Fruit fly (Drosophila melanogaster) whole organism, embryonic: ENCODE results near the gene BRWD3.

Experiments
- Asciz ChIP-seq: fragments of 200-800 bp; sonication (Bioruptor generic); optimal IDR thresholded peaks from 2 replicates; lab custom pipeline; 2017; ENCODE audit warnings: missing biosample characterization, mild to moderate bottlenecking, missing genetic modification characterization, missing genetic modification reagents
- CG10543 ChIP-seq: fragments of 200-800 bp; sonication (Bioruptor generic); optimal IDR thresholded peaks from 3 replicates; lab custom pipeline; 2017; ENCODE audit warnings: missing biosample characterization, mild to moderate bottlenecking, missing genetic modification characterization, moderate library complexity
- CG12391 ChIP-seq: fragments of 200-800 bp; sonication (Bioruptor generic); optimal IDR thresholded peaks from 3 replicates; lab custom pipeline; 2018; ENCODE audit warnings: missing biosample characterization, mild to moderate bottlenecking, missing genetic modification characterization, moderate library complexity
- CG13123 ChIP-seq: fragments of 200-800 bp; sonication (Bioruptor generic); optimal IDR thresholded peaks from 2 replicates; lab custom pipeline; 2016; ENCODE audit warnings: missing biosample characterization, missing genetic modification characterization
- CG13296 ChIP-seq: fragments of 200-800 bp; sonication (Bioruptor generic); optimal IDR thresholded peaks from 3 replicates; lab custom pipeline; 2018; ENCODE audit warnings: missing biosample characterization, mild to moderate bottlenecking, missing genetic modification characterization
- CG13424 ChIP-seq: fragments of 200-800 bp; sonication (Bioruptor generic); optimal IDR thresholded peaks from 2 replicates; lab custom pipeline; 2019; ENCODE audit warnings: missing biosample characterization, mild to moderate bottlenecking, missing genetic modification characterization, moderate library complexity
- CG13624 ChIP-seq: fragments of 200-800 bp; sonication (Bioruptor generic); optimal IDR thresholded peaks from 2 replicates; lab custom pipeline; 2016; ENCODE audit warnings: missing biosample characterization, missing genetic modification characterization
- CG14014 ChIP-seq: fragments of 200-800 bp; sonication (Bioruptor generic); IDR thresholded peaks from 2 replicates; pipeline ENCODE4 v1.3.6; 2022; ENCODE audit warnings: missing biosample characterization, missing genetic modification characterization
- CG15011 ChIP-seq: fragments of 200-800 bp; sonication (Bioruptor generic); optimal IDR thresholded peaks from 3 replicates; lab custom pipeline; 2018; ENCODE audit warnings: missing biosample characterization, mild to moderate bottlenecking, missing genetic modification characterization
- CG1529 ChIP-seq: fragments of 200-800 bp; sonication (Bioruptor generic); optimal IDR thresholded peaks from 3 replicates; lab custom pipeline; 2018; ENCODE audit warnings: missing biosample characterization, missing genetic modification characterization
- CG17361 ChIP-seq: fragments of 200-800 bp; sonication (Bioruptor generic); IDR thresholded peaks from 3 replicates; pipeline ENCODE4 v1.3.6; 2022; ENCODE audit warnings: missing biosample characterization, missing genetic modification characterization
- CG17612 ChIP-seq: fragments of 200-800 bp; sonication (Bioruptor generic); IDR thresholded peaks from 2 replicates; pipeline ENCODE4 v1.3.6; 2022; ENCODE audit warnings: missing biosample characterization, missing genetic modification characterization
- CG2875 ChIP-seq: fragments of 200-800 bp; sonication (Bioruptor generic); optimal IDR thresholded peaks from 2 replicates; lab custom pipeline; 2017; ENCODE audit warnings: missing biosample characterization, mild to moderate bottlenecking, missing genetic modification characterization, missing genetic modification reagents
- CG34422 ChIP-seq: fragments of 200-800 bp; sonication (Bioruptor generic); IDR thresholded peaks from 3 replicates; pipeline ENCODE4 v1.3.6; 2022; ENCODE audit warnings: missing biosample characterization, missing genetic modification characterization
- CG6254 ChIP-seq: fragments of 200-800 bp; sonication (Bioruptor generic); optimal IDR thresholded peaks from 3 replicates; lab custom pipeline; 2017; ENCODE audit warnings: mild to moderate bottlenecking, missing biosample characterization, missing genetic modification reagents, missing genetic modification characterization
- CG8478 ChIP-seq: fragments of >200 bp; optimal IDR thresholded peaks from 2 replicates; lab custom pipeline; 2018
- CG9797 ChIP-seq: fragments of 200-800 bp; sonication (Bioruptor generic); optimal IDR thresholded peaks from 3 replicates; lab custom pipeline; 2018; ENCODE audit warnings: missing biosample characterization, mild to moderate bottlenecking, missing genetic modification characterization
- CG9876 ChIP-seq: fragments of 200-800 bp; sonication (Bioruptor generic); optimal IDR thresholded peaks from 2 replicates; lab custom pipeline; 2016; ENCODE audit warnings: missing biosample characterization, missing genetic modification characterization
- Dek ChIP-seq: fragments of 200-800 bp; sonication (Bioruptor generic); optimal IDR thresholded peaks from 3 replicates; lab custom pipeline; 2019; ENCODE audit warnings: missing biosample characterization, mild to moderate bottlenecking, missing genetic modification characterization, moderate library complexity
- Dp ChIP-seq: fragments of 200-800 bp; sonication (Bioruptor generic); optimal IDR thresholded peaks from 2 replicates; lab custom pipeline; 2018; ENCODE audit warnings: missing biosample characterization, mild to moderate bottlenecking, missing genetic modification characterization, moderate library complexity
- Fer2 ChIP-seq: fragments of 200-800 bp; sonication (Bioruptor generic); optimal IDR thresholded peaks from 2 replicates; lab custom pipeline; 2018; ENCODE audit warnings: missing biosample characterization, mild to moderate bottlenecking, missing genetic modification characterization, moderate library complexity
- H15 ChIP-seq: fragments of 200-800 bp; sonication (Bioruptor generic); IDR thresholded peaks from 3 replicates; pipeline ENCODE4 v1.3.6; 2022; ENCODE audit warnings: missing biosample characterization, missing genetic modification characterization
- HLHmδ ChIP-seq: fragments of 200-800 bp; sonication (Bioruptor generic); optimal IDR thresholded peaks from 2 replicates; lab custom pipeline; 2018; ENCODE audit warnings: missing biosample characterization, mild to moderate bottlenecking, missing genetic modification characterization, moderate library complexity
- Mad ChIP-seq: fragments of 200-800 bp; sonication (Bioruptor generic); optimal IDR thresholded peaks from 2 replicates; lab custom pipeline; 2016; ENCODE audit warnings: missing biosample characterization, missing genetic modification characterization
- Max ChIP-seq: fragments of 200-800 bp; sonication (Bioruptor generic); optimal IDR thresholded peaks from 2 replicates; lab custom pipeline; 2016; ENCODE audit warnings: missing biosample characterization, mild to moderate bottlenecking, missing genetic modification characterization
- Meics ChIP-seq: fragments of 200-800 bp; sonication (Bioruptor generic); optimal IDR thresholded peaks from 2 replicates; lab custom pipeline; 2017; ENCODE audit warnings: missing biosample characterization, mild to moderate bottlenecking, missing genetic modification characterization
- Nf-YA ChIP-seq: fragments of 200-800 bp; sonication (Bioruptor generic); IDR thresholded peaks from 2 replicates; pipeline ENCODE4 v1.3.6; 2022; ENCODE audit warnings: missing biosample characterization, missing genetic modification characterization
- Nf-YC ChIP-seq: fragments of 200-800 bp; optimal IDR thresholded peaks from 3 replicates; lab custom pipeline; 2019; ENCODE audit warnings: missing biosample characterization, mild to moderate bottlenecking, missing genetic modification characterization, moderate library complexity
- PHDP ChIP-seq: fragments of 200-800 bp; sonication (Bioruptor generic); optimal IDR thresholded peaks from 3 replicates; lab custom pipeline; 2018; ENCODE audit warnings: missing biosample characterization, mild to moderate bottlenecking, missing genetic modification characterization, moderate library complexity
- Rfx ChIP-seq: fragments of 200-800 bp; sonication (Bioruptor generic); IDR thresholded peaks from 2 replicates; pipeline ENCODE4 v1.3.6; 2022; ENCODE audit warnings: missing biosample characterization, missing genetic modification characterization
- ap ChIP-seq: fragments of 200-800 bp; sonication (Bioruptor generic); IDR thresholded peaks from 2 replicates; pipeline ENCODE4 v1.3.6; 2022; ENCODE audit warnings: missing biosample characterization, missing genetic modification characterization
- bigmax ChIP-seq: fragments of 200-800 bp; sonication (Bioruptor generic); optimal IDR thresholded peaks from 2 replicates; lab custom pipeline; 2018; ENCODE audit warnings: missing biosample characterization, mild to moderate bottlenecking, missing genetic modification characterization
- btn ChIP-seq: fragments of 200-800 bp; sonication (Bioruptor generic); optimal IDR thresholded peaks from 2 replicates; lab custom pipeline; 2016; ENCODE audit warnings: missing biosample characterization, missing genetic modification characterization
- chinmo ChIP-seq: fragments of 200-800 bp; sonication (Bioruptor generic); IDR thresholded peaks from 4 replicates; pipeline ENCODE4 v1.3.6; 2022; ENCODE audit warnings: missing biosample characterization, missing genetic modification characterization; ENCODE audit not compliant: partially characterized antibody
- fu2 ChIP-seq: fragments of 200-800 bp; sonication (Bioruptor generic); optimal IDR thresholded peaks from 2 replicates; lab custom pipeline; 2016; ENCODE audit warnings: missing biosample characterization, missing genetic modification characterization
- gcm2 ChIP-seq: fragments of 200-800 bp; sonication (Bioruptor generic); optimal IDR thresholded peaks from 2 replicates; lab custom pipeline; 2016; ENCODE audit warnings: missing biosample characterization, missing genetic modification characterization
- lola ChIP-seq, 3 experiments: fragments of >200 bp in 2 of 3; fragments of 200-800 bp in 1 of 3; sonication (Bioruptor generic) in 1 of 3; optimal IDR thresholded peaks; 2 replicates each; lab custom pipeline; 2017 to 2019; ENCODE audit warnings: missing biosample characterization in 3 of 3, missing genetic modification characterization in 3 of 3, mild to moderate bottlenecking in 1 of 3, moderate library complexity in 1 of 3
- pfk ChIP-seq: fragments of 200-800 bp; sonication (Bioruptor generic); optimal IDR thresholded peaks from 2 replicates; lab custom pipeline; 2018; ENCODE audit warnings: missing biosample characterization, mild to moderate bottlenecking, missing genetic modification characterization, moderate library complexity
- psq ChIP-seq: fragments of 200-800 bp; sonication (Bioruptor generic); optimal IDR thresholded peaks from 2 replicates; lab custom pipeline; 2017; ENCODE audit warnings: missing biosample characterization, missing genetic modification characterization
- repo ChIP-seq: fragments of 200-800 bp; sonication (Bioruptor generic); optimal IDR thresholded peaks from 2 replicates; lab custom pipeline; 2016; ENCODE audit warnings: missing biosample characterization, missing genetic modification characterization
- sc ChIP-seq, 3 experiments: fragments of >200 bp in 2 of 3; fragments of 200-800 bp in 1 of 3; sonication (Bioruptor generic) in 1 of 3; optimal IDR thresholded peaks; 2 replicates in 2 of 3; 3 replicates in 1 of 3; lab custom pipeline; 2017; ENCODE audit warnings: mild to moderate bottlenecking in 1 of 3, missing biosample characterization in 1 of 3, missing genetic modification characterization in 1 of 3, missing genetic modification reagents in 1 of 3
- sd ChIP-seq: fragments of 200-800 bp; sonication (Bioruptor generic); optimal IDR thresholded peaks from 3 replicates; lab custom pipeline; 2018; ENCODE audit warnings: missing biosample characterization, mild to moderate bottlenecking, missing genetic modification characterization, moderate library complexity
- trh ChIP-seq: fragments of 200-800 bp; sonication (Bioruptor generic); optimal IDR thresholded peaks from 2 replicates; lab custom pipeline; 2016; ENCODE audit warnings: missing biosample characterization, missing genetic modification characterization
- unpg ChIP-seq: fragments of 200-800 bp; sonication (Bioruptor generic); optimal IDR thresholded peaks from 3 replicates; lab custom pipeline; 2018; ENCODE audit warnings: missing biosample characterization, mild to moderate bottlenecking, missing genetic modification characterization, moderate library complexity
- zen ChIP-seq: fragments of 200-800 bp; sonication (Bioruptor generic); optimal IDR thresholded peaks from 3 replicates; lab custom pipeline; 2018; ENCODE audit warnings: missing biosample characterization, mild to moderate bottlenecking, missing genetic modification characterization, moderate library complexity

The BRWD3 gene

dm6 chr3R:24298534-24298936, 20.3 kb upstream of the BRWD3 start (continued):
- peak; percentile 24 for TF ChIP-seq sd (tag; lab: Kevin White, UChicago)
- no peak for TF ChIP-seq CG13123
- peak; percentile 62; the same call in 1 of the 4 replicates for TF ChIP-seq chinmo (GFP tag; lab: Robert Waterston, UW)
- no peak for TF ChIP-seq H15 (GFP tag; lab: Robert Waterston, UW)
- TF ChIP-seq Meics (GFP tag; lab: Kevin White, UChicago) = peak; percentile 29
- peak; percentile 8 for TF ChIP-seq CG13424 (tag; lab: Kevin White, UChicago)
- TF ChIP-seq fu2 = no peak
- no peak for TF ChIP-seq Mad
- no peak for TF ChIP-seq Dp
- TF ChIP-seq CG8478 (lab: Kevin White, UChicago) = no peak
- TF ChIP-seq CG17361 (GFP tag; lab: Robert Waterston, UW) = peak; percentile 31; the same call in 1 of the 3 replicates
- TF ChIP-seq Asciz (GFP tag; lab: Kevin White, UChicago) = peak; percentile 54
- TF ChIP-seq pfk (GFP tag; lab: Kevin White, UChicago) = no peak
- no peak for TF ChIP-seq Rfx (GFP tag; lab: Robert Waterston, UW)
- TF ChIP-seq CG14014 (GFP tag; lab: Robert Waterston, UW) = no peak
- no peak for TF ChIP-seq CG13296 (GFP tag; lab: Kevin White, UChicago)
- TF ChIP-seq trh (GFP tag; lab: Kevin White, UChicago) = peak; percentile 1
- peak; percentile 10 for TF ChIP-seq CG15011 (GFP tag; lab: Kevin White, UChicago)
- no peak for TF ChIP-seq CG9797 (GFP tag; lab: Kevin White, UChicago)
- TF ChIP-seq zen = peak; percentile 18
- no peak for TF ChIP-seq psq (GFP tag; lab: Kevin White, UChicago)
- no peak for TF ChIP-seq Nf-YC (tag; lab: Kevin White, UChicago)
- TF ChIP-seq CG17612 (GFP tag; lab: Robert Waterston, UW) = no peak
- peak; percentile 31 for TF ChIP-seq Max (GFP tag; lab: Kevin White, UChicago)
- peak in 1 of 3 experiments; percentile 25 for TF ChIP-seq lola (GFP tag; optimal IDR thresholded peaks at IDR 0.05; lab: Kevin White, UChicago)
- TF ChIP-seq CG13624 (GFP tag; lab: Kevin White, UChicago) = peak; percentile 2
- no peak for TF ChIP-seq Fer2 (tag; lab: Kevin White, UChicago)
- no peak for TF ChIP-seq CG6254 (GFP tag; lab: Kevin White, UChicago)
- TF ChIP-seq CG34422 (GFP tag; lab: Robert Waterston, UW) = no peak
- TF ChIP-seq sc (optimal IDR thresholded peaks at IDR 0.05; lab: Kevin White, UChicago) = no peak
- TF ChIP-seq sc (GFP tag; optimal IDR thresholded peaks at IDR 0.05; lab: Kevin White, UChicago) = peak; percentile 10
- TF ChIP-seq bigmax (GFP tag; lab: Kevin White, UChicago) = no peak
- TF ChIP-seq HLHmδ (GFP tag; lab: Kevin White, UChicago) = peak; percentile 65
- peak; percentile 33; the same call in 1 of the 2 replicates for TF ChIP-seq Nf-YA (GFP tag; lab: Robert Waterston, UW)
- no peak for TF ChIP-seq btn (GFP tag; lab: Kevin White, UChicago)
- TF ChIP-seq gcm2 (GFP tag; lab: Kevin White, UChicago) = peak; percentile 22
- peak; percentile 34 for TF ChIP-seq CG2875 (GFP tag; lab: Kevin White, UChicago)
- 0 out of 2 replicates have a peak, but pooled peaks have one; percentile 13 for TF ChIP-seq ap (GFP tag; lab: Robert Waterston, UW)
- peak; percentile 33 for TF ChIP-seq CG12391 (tag; lab: Kevin White, UChicago)
- TF ChIP-seq unpg (GFP tag; lab: Kevin White, UChicago) = no peak
- no peak for TF ChIP-seq PHDP (tag; lab: Kevin White, UChicago)
- TF ChIP-seq Dek (tag; lab: Kevin White, UChicago) = no peak
- no peak for TF ChIP-seq CG9876 (GFP tag; lab: Kevin White, UChicago)
- TF ChIP-seq CG1529 (GFP tag; lab: Kevin White, UChicago) = peak; percentile 17
- TF ChIP-seq CG10543 (GFP tag; lab: Kevin White, UChicago) = no peak
- TF ChIP-seq repo (GFP tag; lab: Kevin White, UChicago) = no peak
